Worm (Caenorhabditis elegans) whole organism, L4 larva: Measurements from ENCODE around the gene sdz-19.
A peak's percentile ranks its signal among the peaks of the same experiment; 100 is the strongest.

Experiments
- F49E8.2 ChIP-seq: sonication (generic microtip); optimal IDR thresholded peaks from 2 replicates; lab custom pipeline; 2016; ENCODE audit warnings: missing compliant biosample characterization, mild to moderate bottlenecking, missing genetic modification characterization, borderline replicate concordance
- T20F7.1 ChIP-seq: fragments of 200-800 bp; sonication (Bioruptor generic); optimal IDR thresholded peaks from 2 replicates; lab custom pipeline; 2018; ENCODE audit warnings: mild to moderate bottlenecking, missing genetic modification characterization, missing compliant biosample characterization
- ZK546.5 ChIP-seq, 2 experiments: sonication (generic microtip); optimal IDR thresholded peaks; 2 replicates each; lab custom pipeline; 2017; ENCODE audit warnings: missing biosample characterization in 2 of 2, missing genetic modification characterization in 2 of 2
- aha-1 ChIP-seq: fragments of 150-350 bp; peaks from one replicate; lab custom pipeline; 2014; ENCODE audit warnings: missing biosample characterization, missing genetic modification characterization
- attf-4 ChIP-seq: sonication (generic microtip); optimal IDR thresholded peaks from 3 replicates; lab custom pipeline; 2017; ENCODE audit warnings: missing biosample characterization, missing genetic modification characterization
- ceh-44 ChIP-seq: fragments of 200-800 bp; sonication (Bioruptor generic); IDR thresholded peaks from 2 replicates; pipeline ENCODE4 v1.3.6; 2022; ENCODE audit warnings: missing genetic modification reagents, missing genetic modification characterization, missing compliant biosample characterization
- daf-8 ChIP-seq: fragments of 200-800 bp; sonication (Bioruptor generic); IDR thresholded peaks from 2 replicates; pipeline ENCODE4 v1.3.6; 2022; ENCODE audit warnings: missing genetic modification characterization, missing compliant biosample characterization
- dmd-8 ChIP-seq: fragments of 200-800 bp; sonication (Bioruptor generic); IDR thresholded peaks from 2 replicates; pipeline ENCODE4 v1.3.6; 2022; ENCODE audit warnings: missing genetic modification characterization, missing compliant biosample characterization
- dmd-9 ChIP-seq: fragments of 200-800 bp; sonication (Bioruptor generic); IDR thresholded peaks from 2 replicates; pipeline ENCODE4 v1.3.6; 2022; ENCODE audit warnings: missing genetic modification reagents, missing genetic modification characterization, missing compliant biosample characterization
- dpl-1 ChIP-seq: fragments of 150-350 bp; optimal IDR thresholded peaks from 2 replicates; lab custom pipeline; 2014; ENCODE audit warnings: missing biosample characterization, missing genetic modification reagents, missing genetic modification characterization
- egl-27 ChIP-seq: sonication (generic microtip); optimal IDR thresholded peaks from 3 replicates; lab custom pipeline; 2017; ENCODE audit warnings: missing biosample characterization, missing genetic modification reagents, missing genetic modification characterization
- fos-1 ChIP-seq: fragments of 150-350 bp; optimal IDR thresholded peaks from 2 replicates; lab custom pipeline; 2014; ENCODE audit warnings: missing biosample characterization, missing genetic modification characterization
- hif-1 ChIP-seq, 2 experiments: sonication (generic microtip); optimal IDR thresholded peaks; 2 replicates each; lab custom pipeline; 2016 to 2017; ENCODE audit warnings: missing compliant biosample characterization in 2 of 2, missing genetic modification characterization in 2 of 2, missing genetic modification reagents in 2 of 2, missing genotype in 2 of 2, mild to moderate bottlenecking in 1 of 2
- hlh-11 ChIP-seq: fragments of 200-800 bp; sonication (Bioruptor generic); optimal IDR thresholded peaks from 2 replicates; lab custom pipeline; 2018; ENCODE audit warnings: mild to moderate bottlenecking, missing genetic modification characterization, missing compliant biosample characterization
- lim-7 ChIP-seq: fragments of 200-800 bp; sonication (Bioruptor generic); IDR thresholded peaks from 2 replicates; pipeline ENCODE4 v1.3.6; 2022; ENCODE audit warnings: missing genetic modification characterization, missing compliant biosample characterization
- lin-13 ChIP-seq: fragments of 150-350 bp; optimal IDR thresholded peaks from 2 replicates; lab custom pipeline; 2014; ENCODE audit warnings: missing biosample characterization, missing genetic modification reagents, missing genetic modification characterization
- lin-15B ChIP-seq: fragments of 150-350 bp; sonication (generic microtip); optimal IDR thresholded peaks from 3 replicates; lab custom pipeline; 2014; ENCODE audit warnings: missing biosample characterization, missing genetic modification characterization
- lin-29 ChIP-seq: fragments of 200-800 bp; sonication (Bioruptor generic); IDR thresholded peaks from 2 replicates; pipeline ENCODE4 v1.3.6; 2022; ENCODE audit warnings: missing genetic modification reagents, missing genetic modification characterization, missing compliant biosample characterization
- lin-38 ChIP-seq: fragments of 200-800 bp; sonication (Bioruptor generic); IDR thresholded peaks from 2 replicates; pipeline ENCODE4 v1.3.6; 2022; ENCODE audit warnings: missing genetic modification reagents, missing genetic modification characterization, missing compliant biosample characterization
- lir-3 ChIP-seq: sonication (generic microtip); optimal IDR thresholded peaks from 2 replicates; lab custom pipeline; 2016; ENCODE audit warnings: mild to moderate bottlenecking, missing genetic modification characterization, missing compliant biosample characterization
- madf-9 ChIP-seq: fragments of 200-800 bp; sonication (Bioruptor generic); conservative IDR thresholded peaks from 2 replicates; pipeline ENCODE4 v1.3.6; 2022; ENCODE audit warnings: missing genetic modification reagents, missing genetic modification characterization, missing compliant biosample characterization
- mdl-1 ChIP-seq, 2 experiments: fragments of 150-350 bp in 1 of 2; sonication (generic microtip) in 1 of 2; optimal IDR thresholded peaks; 2 replicates each; lab custom pipeline; 2014 to 2017; ENCODE audit warnings: missing biosample characterization in 2 of 2, missing genetic modification characterization in 2 of 2
- mdt-29 ChIP-seq: fragments of 200-800 bp; sonication (Bioruptor generic); IDR thresholded peaks from 2 replicates; pipeline ENCODE4 v1.3.6; 2022; ENCODE audit warnings: missing genetic modification reagents, missing genetic modification characterization, missing compliant biosample characterization
- mes-2 ChIP-seq: sonication (generic microtip); optimal IDR thresholded peaks from 2 replicates; lab custom pipeline; 2016; ENCODE audit warnings: missing genotype, mild to moderate bottlenecking, missing genetic modification characterization, missing compliant biosample characterization; ENCODE audit not compliant: poor library complexity, severe bottlenecking
- mxl-3 ChIP-seq: fragments of 200-800 bp; sonication (Bioruptor generic); optimal IDR thresholded peaks from 2 replicates; lab custom pipeline; 2018; ENCODE audit warnings: mild to moderate bottlenecking, missing genetic modification characterization, missing compliant biosample characterization
- nhr-28 ChIP-seq: fragments of 150-350 bp; optimal IDR thresholded peaks from 2 replicates; lab custom pipeline; 2014; ENCODE audit warnings: missing biosample characterization, missing genetic modification characterization
- nhr-41 ChIP-seq: fragments of 200-800 bp; sonication (Bioruptor generic); IDR thresholded peaks from 2 replicates; pipeline ENCODE4 v1.3.6; 2022; ENCODE audit warnings: missing genetic modification reagents, missing genetic modification characterization, missing compliant biosample characterization
- nhr-42 ChIP-seq: fragments of 200-800 bp; sonication (Bioruptor generic); IDR thresholded peaks from 2 replicates; pipeline ENCODE4 v1.3.6; 2022; ENCODE audit warnings: missing genetic modification characterization, missing compliant biosample characterization
- nhr-48 ChIP-seq: sonication (generic microtip); optimal IDR thresholded peaks from 2 replicates; lab custom pipeline; 2016; ENCODE audit warnings: mild to moderate bottlenecking, missing genetic modification characterization, missing compliant biosample characterization
- php-3 ChIP-seq: fragments of 200-800 bp; sonication (Bioruptor generic); IDR thresholded peaks from 2 replicates; pipeline ENCODE4 v1.3.6; 2022; ENCODE audit warnings: missing genetic modification reagents, missing genetic modification characterization, missing compliant biosample characterization
- pqm-1 ChIP-seq: sonication (generic microtip); optimal IDR thresholded peaks from 2 replicates; lab custom pipeline; 2017; ENCODE audit warnings: missing biosample characterization, missing genetic modification characterization
- sdz-12 ChIP-seq: fragments of 200-800 bp; sonication (Bioruptor generic); optimal IDR thresholded peaks from 2 replicates; lab custom pipeline; 2018; ENCODE audit warnings: mild to moderate bottlenecking, missing genetic modification characterization, missing compliant biosample characterization
- set-16 ChIP-seq: fragments of 200-800 bp; sonication (Bioruptor generic); IDR thresholded peaks from 2 replicates; pipeline ENCODE4 v1.3.6; 2022; ENCODE audit warnings: missing genetic modification reagents, missing genetic modification characterization, missing compliant biosample characterization
- skn-1 ChIP-seq: fragments of 150-350 bp; optimal IDR thresholded peaks from 2 replicates; lab custom pipeline; 2014; ENCODE audit warnings: missing biosample characterization, missing genetic modification characterization
- snpc-1.2 ChIP-seq: fragments of 200-800 bp; sonication (Bioruptor generic); IDR thresholded peaks from 2 replicates; pipeline ENCODE4 v1.3.6; 2022; ENCODE audit warnings: missing genetic modification reagents, missing genetic modification characterization, missing compliant biosample characterization
- spr-1 ChIP-seq: sonication (generic microtip); optimal IDR thresholded peaks from 2 replicates; lab custom pipeline; 2016; ENCODE audit warnings: mild to moderate bottlenecking, missing genetic modification characterization, missing compliant biosample characterization
- tra-1 ChIP-seq: fragments of 200-800 bp; sonication (Bioruptor generic); IDR thresholded peaks from 2 replicates; pipeline ENCODE4 v1.3.6; 2022; ENCODE audit warnings: missing genetic modification reagents, missing genetic modification characterization, missing compliant biosample characterization
- unc-62 ChIP-seq, 3 experiments: fragments of 150-350 bp in 1 of 3; sonication (generic microtip); optimal IDR thresholded peaks in 2 of 3; peaks in 1 of 3; 1 replicate in 1 of 3; 2 replicates in 2 of 3; lab custom pipeline; 2014 to 2017; ENCODE audit warnings: missing biosample characterization in 3 of 3, missing genetic modification characterization in 3 of 3, missing genetic modification reagents in 3 of 3, missing genotype in 1 of 3
- vab-7 ChIP-seq: fragments of 200-800 bp; sonication (Bioruptor generic); IDR thresholded peaks from 2 replicates; pipeline ENCODE4 v1.3.6; 2022; ENCODE audit warnings: missing genetic modification reagents, missing genetic modification characterization, missing compliant biosample characterization
- zfp-2 ChIP-seq: sonication (generic microtip); optimal IDR thresholded peaks from 2 replicates; lab custom pipeline; 2016; ENCODE audit warnings: mild to moderate bottlenecking, missing genetic modification characterization, missing compliant biosample characterization

Gene sdz-19

DNA sequence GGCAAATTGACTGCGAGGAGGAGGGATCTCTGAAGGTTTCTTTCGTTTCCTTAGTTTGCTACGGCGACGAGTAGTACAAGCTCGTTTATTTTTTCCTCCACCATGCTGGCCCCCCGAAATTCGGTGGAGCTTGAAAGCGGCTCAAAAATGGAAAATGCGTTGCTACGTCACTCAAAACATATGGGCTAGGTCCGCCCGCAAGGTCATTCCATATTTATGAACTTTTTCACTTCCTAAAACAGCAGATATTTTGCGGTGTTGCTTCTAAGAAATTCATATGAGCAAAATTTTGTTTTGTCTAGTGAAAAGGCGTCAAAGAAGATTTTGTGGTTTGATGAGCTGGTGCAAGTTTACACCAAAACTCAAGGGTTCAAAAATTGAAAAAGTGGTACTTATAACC lies 31.3 kb upstream of the sdz-19 start:
- TF ChIP-seq lir-3 (tag; lab: Kevin White, UChicago) (no peak), nhr-48 (tag; lab: Kevin White, UChicago) (no peak), pqm-1 (tag; lab: Kevin White, UChicago) (no peak), dmd-8 (GFP tag; lab: Robert Waterston, UW) (no peak), sdz-12 (GFP tag; lab: Kevin White, UChicago) (no peak), fos-1 (tag; lab: Kevin White, UChicago) (no peak), egl-27 (tag; lab: Kevin White, UChicago) (no peak), lin-38 (GFP tag; lab: Robert Waterston, UW) (no peak), nhr-41 (GFP tag; lab: Robert Waterston, UW) (no peak), aha-1 (peak; percentile 18), unc-62 (GFP tag; optimal IDR thresholded peaks at IDR 0.05 in 1 of 2; lab: Kevin White, UChicago) (peak in 1 of 2 experiments; percentile 69), unc-62 (tag; optimal IDR thresholded peaks at IDR 0.05; lab: Kevin White, UChicago) (no peak)

DNA sequence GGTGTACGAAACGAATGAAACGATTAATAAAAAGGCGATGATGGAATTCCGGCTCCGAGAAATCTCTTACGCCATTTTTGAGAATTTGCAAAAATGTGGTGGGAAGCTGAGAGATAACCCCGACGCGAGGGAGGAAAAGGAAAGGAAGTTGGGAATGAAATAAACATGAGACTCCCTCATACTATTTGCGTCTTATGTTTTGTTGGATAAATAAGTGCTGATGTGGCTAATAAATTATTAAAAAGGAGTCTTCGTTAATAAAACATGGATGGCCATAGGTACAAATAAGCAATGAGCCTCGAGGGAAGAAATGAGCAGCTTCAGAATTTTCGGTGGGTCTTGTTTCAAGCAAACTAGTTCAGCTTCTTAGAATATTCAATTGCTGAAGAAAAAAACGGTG lies 29.3 kb upstream of the sdz-19 start:
- TF ChIP-seq dpl-1 (GFP tag; lab: Kevin White, UChicago): no peak
- no peak for TF ChIP-seq lir-3 (tag; lab: Kevin White, UChicago)
- TF ChIP-seq lin-13 (GFP tag; lab: Kevin White, UChicago): no peak
- TF ChIP-seq hlh-11 (tag; lab: Kevin White, UChicago): no peak
- no peak for TF ChIP-seq attf-4 (tag; lab: Kevin White, UChicago)
- TF ChIP-seq mes-2 (tag; lab: Kevin White, UChicago): no peak
- no peak for TF ChIP-seq F49E8.2 (tag; lab: Kevin White, UChicago)
- TF ChIP-seq vab-7 (GFP tag; lab: Robert Waterston, UW): no peak
- TF ChIP-seq dmd-8 (GFP tag; lab: Robert Waterston, UW): no peak
- TF ChIP-seq daf-8 (GFP tag; lab: Robert Waterston, UW): no peak
- TF ChIP-seq zfp-2 (tag; lab: Kevin White, UChicago): no peak
- no peak for TF ChIP-seq unc-62 (GFP tag; optimal IDR thresholded peaks at IDR 0.05 in 1 of 2; lab: Kevin White, UChicago)
- TF ChIP-seq unc-62 (tag; optimal IDR thresholded peaks at IDR 0.05; lab: Kevin White, UChicago): no peak
- no peak for TF ChIP-seq nhr-28 (tag; lab: Kevin White, UChicago)

DNA sequence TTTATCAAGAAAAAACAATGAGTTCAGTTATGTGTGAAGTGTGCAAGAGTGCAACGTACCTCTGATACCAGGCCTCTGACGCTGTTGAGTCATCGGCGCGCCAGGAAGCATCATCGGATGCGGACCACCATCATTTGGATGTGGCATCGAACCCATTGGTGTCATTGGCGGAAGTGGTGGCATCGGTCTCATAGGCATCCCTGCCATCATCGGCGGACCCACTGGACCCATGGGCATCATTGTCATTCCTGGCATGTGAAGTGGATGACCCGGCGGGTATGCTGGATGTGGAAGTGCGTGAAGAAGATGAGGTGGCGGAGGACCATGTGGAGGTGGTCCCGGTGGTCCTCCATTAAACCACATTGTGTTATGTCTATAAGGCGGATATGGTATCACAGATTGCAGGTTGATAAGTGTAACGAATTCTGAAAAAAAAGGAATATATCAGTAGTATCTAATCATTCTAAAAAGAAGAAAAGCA lies 22.3 kb upstream of the sdz-19 start, which contains the start of gene scd-1:
scd-1 (minus strand) TSS at position 431 of the 481 bp plus-strand sequence.
- peak; percentile 60 for TF ChIP-seq set-16 (GFP tag; lab: Robert Waterston, UW)
- no peak for TF ChIP-seq snpc-1.2 (GFP tag; lab: Robert Waterston, UW)
- TF ChIP-seq, all 104 proteins: peak for 1

DNA sequence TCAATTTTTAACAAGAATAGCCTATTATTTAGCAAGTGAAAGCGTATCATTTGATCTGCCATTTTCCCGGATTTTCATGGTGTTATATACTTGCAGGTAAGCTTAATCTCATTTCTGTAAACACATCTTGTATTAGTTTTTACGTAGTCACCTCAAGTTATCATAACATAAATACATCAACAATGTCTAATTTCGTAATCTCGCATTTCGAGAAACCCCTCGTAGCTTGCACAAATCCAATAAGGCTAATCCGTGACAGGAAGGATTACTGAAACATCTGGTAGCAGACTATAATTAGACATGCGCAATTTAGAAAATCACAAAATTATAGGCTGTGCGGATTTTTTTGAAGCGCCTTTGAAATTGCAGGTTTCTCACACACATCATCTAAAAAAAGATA lies 21.4 kb upstream of the sdz-19 start:
- TF ChIP-seq spr-1 (no peak), lin-15B (no peak), mdl-1 (tag; optimal IDR thresholded peaks at IDR 0.05; lab: Kevin White, UChicago) (no peak), tra-1 (GFP tag; lab: Robert Waterston, UW) (no peak), T20F7.1 (GFP tag; lab: Kevin White, UChicago) (no peak), lin-29 (GFP tag; lab: Robert Waterston, UW) (no peak), ZK546.5 (tag; optimal IDR thresholded peaks at IDR 0.05; lab: Kevin White, UChicago) (no peak), hif-1 (tag; optimal IDR thresholded peaks at IDR 0.05; lab: Kevin White, UChicago) (no peak), php-3 (GFP tag; lab: Robert Waterston, UW) (no peak), mdt-29 (GFP tag; lab: Robert Waterston, UW) (no peak), skn-1 (tag; lab: Kevin White, UChicago) (no peak), madf-9 (GFP tag; lab: Robert Waterston, UW) (no peak), lim-7 (no peak), egl-27 (tag; lab: Kevin White, UChicago) (no peak), set-16 (GFP tag; lab: Robert Waterston, UW) (no peak), dmd-9 (no peak), ceh-44 (GFP tag; lab: Robert Waterston, UW) (no peak), nhr-42 (GFP tag; lab: Robert Waterston, UW) (no peak), nhr-41 (GFP tag; lab: Robert Waterston, UW) (no peak), mxl-3 (GFP tag; lab: Kevin White, UChicago) (no peak)
